Fruit fly (Drosophila melanogaster): ENCODE results near the gene CG33003.

dm6 chr2L:4403013-4403604 is 2.4 kb downstream of the CG33003 start, which contains the start of gene Dim1:
- TF ChIP-seq usp (GFP tag; optimal IDR thresholded peaks at IDR 0.05): no peak
- TF ChIP-seq CG8478 (optimal IDR thresholded peaks at IDR 0.05): no peak

Measured in whole organism.